Fruit fly (Drosophila melanogaster): ENCODE results near the gene Trpgamma.

DNA sequence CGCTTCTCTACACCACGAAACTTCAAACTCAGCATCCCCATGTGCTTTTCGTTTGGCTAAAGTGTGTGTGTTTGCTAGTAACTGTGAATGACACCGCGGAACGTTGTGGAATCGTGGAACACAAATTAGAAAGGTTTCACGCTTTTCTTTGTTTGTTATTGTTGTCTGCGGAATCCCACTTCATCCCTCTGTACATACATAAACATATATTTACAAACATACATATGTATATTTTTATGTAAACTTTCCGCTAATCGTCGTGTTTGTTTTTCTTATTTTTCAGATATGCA lies 14.1 kb upstream of the Trpgamma start:
- no peak for TF ChIP-seq CG6808 (GFP tag; optimal IDR thresholded peaks at IDR 0.05)
- TF ChIP-seq spab (GFP tag; optimal IDR thresholded peaks at IDR 0.05), result no peak
- peak; percentile 14 for TF ChIP-seq Eip93F (GFP tag; optimal IDR thresholded peaks at IDR 0.05)
- no peak for TF ChIP-seq CG10669 (GFP tag; optimal IDR thresholded peaks at IDR 0.05)
- TF ChIP-seq fd59A (GFP tag; optimal IDR thresholded peaks at IDR 0.05), result no peak

All from whole organism, prepupa.